Worm (Caenorhabditis elegans) whole organism, L4 larva: Measurements from ENCODE around the gene F19C7.4.
A peak's percentile ranks its signal among the peaks of the same experiment; 100 is the strongest.

ENCODE experiments used
- Y48G9A.11 ChIP-seq: fragments of 200-800 bp; sonication (Bioruptor generic); IDR thresholded peaks from 2 replicates; pipeline ENCODE4 v1.3.6; 2022; ENCODE audit warnings: missing genetic modification reagents, missing genetic modification characterization, missing compliant biosample characterization
- aly-2 ChIP-seq: sonication (generic microtip); optimal IDR thresholded peaks from 2 replicates; lab custom pipeline; 2018; ENCODE audit warnings: missing biosample characterization, missing genetic modification characterization
- ceh-62 ChIP-seq: sonication (generic microtip); optimal IDR thresholded peaks from 2 replicates; lab custom pipeline; 2017; ENCODE audit warnings: missing biosample characterization, missing genetic modification characterization
- ces-1 ChIP-seq: fragments of 150-350 bp; sonication (generic microtip); optimal IDR thresholded peaks from 4 replicates; lab custom pipeline; 2014; ENCODE audit warnings: missing biosample characterization, missing genetic modification reagents, missing genetic modification characterization
- ctbp-1 ChIP-seq: fragments of 200-800 bp; sonication (Bioruptor generic); IDR thresholded peaks from 2 replicates; pipeline ENCODE4 v1.3.6; 2022; ENCODE audit warnings: missing genetic modification reagents, missing genetic modification characterization, missing compliant biosample characterization
- dpl-1 ChIP-seq: fragments of 150-350 bp; optimal IDR thresholded peaks from 2 replicates; lab custom pipeline; 2014; ENCODE audit warnings: missing biosample characterization, missing genetic modification reagents, missing genetic modification characterization
- fos-1 ChIP-seq: fragments of 150-350 bp; optimal IDR thresholded peaks from 2 replicates; lab custom pipeline; 2014; ENCODE audit warnings: missing biosample characterization, missing genetic modification characterization
- lin-39 ChIP-seq: fragments of 150-350 bp; optimal IDR thresholded peaks from 2 replicates; lab custom pipeline; 2014; ENCODE audit warnings: missing biosample characterization, missing genetic modification reagents, missing genetic modification characterization
- nhr-25 ChIP-seq: sonication (generic microtip); optimal IDR thresholded peaks from 2 replicates; lab custom pipeline; 2017; ENCODE audit warnings: missing genetic modification characterization, mild to moderate bottlenecking, missing compliant biosample characterization, antibody characterized with exemption, moderate library complexity, borderline replicate concordance; ENCODE audit not compliant: insufficient read depth
- pha-4 ChIP-seq, 2 experiments: fragments of 150-350 bp in 1 of 2; fragments of 200-800 bp in 1 of 2; sonication (Bioruptor generic) in 1 of 2; IDR thresholded peaks in 1 of 2; optimal IDR thresholded peaks in 1 of 2; 2 replicates each; pipeline versions ENCODE4 v1.3.6 to Lab custom; 2014 to 2022; ENCODE audit warnings: missing genetic modification characterization in 2 of 2, missing genetic modification reagents in 2 of 2, missing biosample characterization in 1 of 2, missing compliant biosample characterization in 1 of 2
- set-16 ChIP-seq: fragments of 200-800 bp; sonication (Bioruptor generic); IDR thresholded peaks from 2 replicates; pipeline ENCODE4 v1.3.6; 2022; ENCODE audit warnings: missing genetic modification reagents, missing genetic modification characterization, missing compliant biosample characterization
- snpc-4 ChIP-seq: fragments of 150-350 bp; optimal IDR thresholded peaks from 2 replicates; lab custom pipeline; 2014; ENCODE audit warnings: missing biosample characterization, missing genetic modification characterization
- unc-39 ChIP-seq: sonication (generic microtip); optimal IDR thresholded peaks from 2 replicates; lab custom pipeline; 2017; ENCODE audit warnings: missing biosample characterization, missing genetic modification characterization
- zfp-3 ChIP-seq: fragments of 200-800 bp; sonication (Bioruptor generic); conservative IDR thresholded peaks from 2 replicates; pipeline ENCODE4 v1.3.6; 2022; ENCODE audit warnings: missing genetic modification reagents, missing genetic modification characterization, missing compliant biosample characterization

ce11 chrIV:4585991-4586390, 16.7 kb upstream of the F19C7.4 start:
- TF ChIP-seq set-16 (GFP tag; lab: Robert Waterston, UW) (no peak), ctbp-1 (peak; percentile 80), lin-39 (tag; lab: Kevin White, UChicago) (no peak), snpc-4 (tag; lab: Kevin White, UChicago) (no peak), aly-2 (tag; lab: Kevin White, UChicago) (no peak), unc-39 (tag; lab: Kevin White, UChicago) (no peak), fos-1 (tag; lab: Kevin White, UChicago) (no peak), pha-4 (GFP tag; IDR thresholded peaks at IDR 0.05; lab: Robert Waterston, UW) (no peak), pha-4 (tag; optimal IDR thresholded peaks at IDR 0.05; lab: Kevin White, UChicago) (no peak), nhr-25 (tag; lab: Kevin White, UChicago) (no peak), zfp-3 (GFP tag; lab: Robert Waterston, UW) (no peak), Y48G9A.11 (GFP tag; lab: Robert Waterston, UW) (no peak), dpl-1 (no peak), ceh-62 (tag; lab: Kevin White, UChicago) (no peak), ces-1 (peak; percentile 95)
